Worm (Caenorhabditis elegans): ENCODE data around the gene Y54G2A.57.
A peak's percentile ranks its signal among the peaks of the same experiment; 100 is the strongest.

ce11 chrIV:2993278-2993899, 23.6 kb downstream of the Y54G2A.57 start:
- TF ChIP-seq him-1 (tag; optimal IDR thresholded peaks at IDR 0.05): peak; percentile 79
- TF ChIP-seq dao-5 (tag; optimal IDR thresholded peaks at IDR 0.05): no peak
